Fruit fly (Drosophila melanogaster): ENCODE data around the gene CG33764.

The CG33764 gene

DNA sequence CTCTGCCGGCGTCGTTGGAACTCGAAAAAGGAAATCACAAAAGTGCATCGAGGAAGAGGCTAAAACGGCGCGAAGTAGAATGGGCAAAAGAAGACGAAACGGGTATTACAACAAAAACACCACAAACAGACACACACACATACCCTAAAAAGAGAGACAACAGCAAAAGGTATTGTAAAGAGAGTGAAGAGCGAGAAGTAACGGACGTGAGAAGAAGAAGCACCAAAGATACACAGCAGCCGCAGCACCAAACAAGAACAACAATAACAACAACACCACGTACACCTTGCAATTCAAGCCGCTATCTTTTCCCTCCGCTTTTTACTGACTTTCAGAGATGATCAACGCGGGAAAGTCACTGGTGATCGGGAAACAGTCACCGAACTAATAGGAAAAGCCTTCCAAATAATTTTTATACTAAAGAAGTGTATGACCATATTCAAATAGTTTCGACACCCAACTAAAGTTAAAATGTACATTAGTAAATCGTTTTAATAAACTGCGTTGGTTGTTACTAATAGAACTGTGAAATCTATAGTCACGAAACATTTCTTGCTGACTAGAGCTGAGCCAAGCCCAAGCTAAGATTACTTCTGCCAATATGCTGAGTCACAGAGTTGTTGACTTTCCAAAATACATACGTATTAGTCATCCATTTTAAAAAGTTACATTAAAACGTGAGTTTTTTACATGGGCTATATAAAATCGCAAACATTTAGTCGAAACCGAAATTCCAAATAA is 15.0 kb downstream of the CG33764 start (continued):
- no peak for TF ChIP-seq h (optimal IDR thresholded peaks at IDR 0.05)
- no peak for TF ChIP-seq insv (GFP tag; optimal IDR thresholded peaks at IDR 0.05)
- TF ChIP-seq br (optimal IDR thresholded peaks at IDR 0.05): no peak
- TF ChIP-seq wdn (GFP tag; IDR thresholded peaks at IDR 0.05): no peak
- no peak for TF ChIP-seq CG8290 (GFP tag; optimal IDR thresholded peaks at IDR 0.05)
- no peak for TF ChIP-seq CG8290 (tag; optimal IDR thresholded peaks at IDR 0.05)
- TF ChIP-seq sim (GFP tag; IDR thresholded peaks at IDR 0.05): no peak
- TF ChIP-seq pros (GFP tag; optimal IDR thresholded peaks at IDR 0.05): peak; percentile 90
- TF ChIP-seq CG17912 (GFP tag; optimal IDR thresholded peaks at IDR 0.05): no peak
- TF ChIP-seq Ada2b (GFP tag; IDR thresholded peaks at IDR 0.05): no peak
- no peak for TF ChIP-seq pum (GFP tag; optimal IDR thresholded peaks at IDR 0.05)
- no peak for TF ChIP-seq Hmx (GFP tag; optimal IDR thresholded peaks at IDR 0.05)
- peak; percentile 85 for TF ChIP-seq Sry-β (GFP tag; optimal IDR thresholded peaks at IDR 0.05)
- TF ChIP-seq psq (GFP tag; optimal IDR thresholded peaks at IDR 0.05): no peak

DNA sequence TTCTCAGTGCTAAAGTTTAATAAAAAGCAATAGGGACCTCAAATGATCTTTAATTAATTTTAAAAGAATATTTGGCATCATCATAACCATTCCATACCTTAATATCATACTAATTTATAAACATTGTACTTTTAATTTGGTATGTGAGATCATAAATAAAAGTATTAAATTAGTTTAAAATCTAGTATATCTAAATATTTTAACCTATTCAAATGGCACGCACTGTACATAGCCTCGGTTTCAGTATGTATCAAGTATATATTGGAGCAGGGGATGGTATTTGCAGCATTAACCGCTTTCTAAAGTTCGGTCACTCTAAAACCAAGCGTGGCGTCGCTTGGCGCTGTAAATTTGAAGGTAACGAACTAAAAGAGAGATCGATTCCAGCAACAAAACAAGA is 24.9 kb downstream of the CG33764 start, which contains the start of gene pav:
pav (plus strand) TSS at position 307 of the 400 bp plus-strand sequence.
- TF ChIP-seq Dad (GFP tag; optimal IDR thresholded peaks at IDR 0.05) (no peak), kni (GFP tag; optimal IDR thresholded peaks at IDR 0.05) (no peak), CG18011 (GFP tag; optimal IDR thresholded peaks at IDR 0.05) (no peak), CG11696 (GFP tag; IDR thresholded peaks at IDR 0.05) (peak; percentile 97), Ptx1 (GFP tag; IDR thresholded peaks at IDR 0.05) (peak; percentile 44; the same call in 1 of the 2 replicates), CG32532 (GFP tag; IDR thresholded peaks at IDR 0.05) (peak; percentile 82), stwl (tag; optimal IDR thresholded peaks at IDR 0.05) (peak; percentile 39), CG12071 (GFP tag; optimal IDR thresholded peaks at IDR 0.05) (no peak), ems (GFP tag; optimal IDR thresholded peaks at IDR 0.05) (no peak), CG10979 (tag; optimal IDR thresholded peaks at IDR 0.05) (peak; percentile 41), ranshi (GFP tag; IDR thresholded peaks at IDR 0.05) (peak; percentile 11; the same call in 1 of the 2 replicates), dysf (GFP tag; IDR thresholded peaks at IDR 0.05) (peak; percentile 70; the same call in 2 of the 3 replicates), Adf1 (GFP tag; IDR thresholded peaks at IDR 0.05) (0 out of 2 replicates have a peak, but pooled peaks have one; percentile 19), cas (GFP tag; IDR thresholded peaks at IDR 0.05) (peak; percentile 29; the same call in 1 of the 2 replicates), CG17829 (tag; optimal IDR thresholded peaks at IDR 0.05) (peak; percentile 62), Meics (GFP tag; optimal IDR thresholded peaks at IDR 0.05) (no peak), amos (GFP tag; IDR thresholded peaks at IDR 0.05; ENCODE audit: partially characterized antibody) (no peak), Sry-β (GFP tag; optimal IDR thresholded peaks at IDR 0.05) (no peak), B-H1 (GFP tag; IDR thresholded peaks at IDR 0.05) (peak; percentile 32; the same call in 1 of the 3 replicates), CG4854 (GFP tag; optimal IDR thresholded peaks at IDR 0.05) (no peak), vvl (GFP tag; IDR thresholded peaks at IDR 0.05) (peak; percentile 70), CG4730 (GFP tag; IDR thresholded peaks at IDR 0.05) (peak; percentile 44; the same call in 1 of the 2 replicates), da (GFP tag; optimal IDR thresholded peaks at IDR 0.05) (no peak), CG11398 (GFP tag; optimal IDR thresholded peaks at IDR 0.05) (no peak), CG3847 (GFP tag; IDR thresholded peaks at IDR 0.05) (peak; percentile 63; the same call in 1 of the 2 replicates), CG5953 (GFP tag; IDR thresholded peaks at IDR 0.05) (no peak), CG14014 (GFP tag; IDR thresholded peaks at IDR 0.05) (peak; percentile 47; the same call in 1 of the 2 replicates), al (GFP tag; IDR thresholded peaks at IDR 0.05) (0 out of 2 replicates have a peak, but pooled peaks have one; percentile 26), bbx (GFP tag; IDR thresholded peaks at IDR 0.05; ENCODE audit: partially characterized antibody) (no peak), slbo (GFP tag; IDR thresholded peaks at IDR 0.05) (peak; percentile 40; the same call in 1 of the 2 replicates), trem (tag; optimal IDR thresholded peaks at IDR 0.05) (peak; percentile 61), sob (GFP tag; IDR thresholded peaks at IDR 0.05) (peak; percentile 49), onecut (GFP tag; IDR thresholded peaks at IDR 0.05) (peak; percentile 24; the same call in 1 of the 2 replicates), fd102C (GFP tag; optimal IDR thresholded peaks at IDR 0.05) (no peak), phol (tag; optimal IDR thresholded peaks at IDR 0.05) (peak; percentile 64), E2f2 (GFP tag; IDR thresholded peaks at IDR 0.05) (peak; percentile 93), C15 (GFP tag; IDR thresholded peaks at IDR 0.05) (no peak), Hsf (GFP tag; optimal IDR thresholded peaks at IDR 0.05) (no peak)
